Fruit fly (Drosophila melanogaster) Kc167 (cell line): ENCODE data around the gene Cyp6a16.

Experiments used
- Sin3A ChIP-seq: fragments of >200 bp; optimal IDR thresholded peaks from 2 replicates; lab custom pipeline; 2018; ENCODE audit warnings: missing external identifiers
- h ChIP-seq: fragments of >200 bp; optimal IDR thresholded peaks from 3 replicates; lab custom pipeline; 2018; ENCODE audit warnings: missing external identifiers
- ttk ChIP-seq: sonication (Bioruptor generic); optimal IDR thresholded peaks from 2 replicates; lab custom pipeline; 2017; ENCODE audit warnings: missing external identifiers

dm6 chr2L:5658415-5658814 lies 34.9 kb upstream of the Cyp6a16 start, which contains the start of gene DIP-theta:
- TF ChIP-seq h: no peak
- TF ChIP-seq ttk: no peak
- TF ChIP-seq Sin3A (lab: Kevin White, UChicago): no peak
